Worm (Caenorhabditis elegans): ENCODE data around the gene fbxb-114.

fbxb-114 gene

ce11 chrX:16931255-16932023 lies 9.8 kb downstream of the fbxb-114 start:
- TF ChIP-seq dpff-1 (tag; optimal IDR thresholded peaks at IDR 0.05) (no peak), ztf-3 (GFP tag; optimal IDR thresholded peaks at IDR 0.05) (peak; percentile 7), ztf-25 (GFP tag; IDR thresholded peaks at IDR 0.05) (no peak), nhr-80 (tag; optimal IDR thresholded peaks at IDR 0.05) (no peak), F39B2.1 (GFP tag; IDR thresholded peaks at IDR 0.05) (peak; percentile 58; the same call in 1 of the 2 replicates), attf-5 (GFP tag; optimal IDR thresholded peaks at IDR 0.05) (no peak), pha-4 (tag; optimal IDR thresholded peaks at IDR 0.05) (peak; percentile 30), ceh-91 (GFP tag; IDR thresholded peaks at IDR 0.05) (no peak), aptf-2 (GFP tag; conservative IDR thresholded peaks at IDR 0.05) (peak; percentile 85), unc-62 (GFP tag; optimal IDR thresholded peaks at IDR 0.05) (no peak), chd-7 (tag; optimal IDR thresholded peaks at IDR 0.05) (peak; percentile 37), F33H1.4 (GFP tag; IDR thresholded peaks at IDR 0.05) (peak; percentile 5; the same call in 1 of the 2 replicates), dpl-1 (GFP tag; optimal IDR thresholded peaks at IDR 0.05) (no peak), F57A8.1 (GFP tag; optimal IDR thresholded peaks at IDR 0.05) (no peak), somi-1 (GFP tag; optimal IDR thresholded peaks at IDR 0.05) (peak; percentile 48), F37B4.10 (GFP tag; IDR thresholded peaks at IDR 0.05) (no peak), madf-6 (GFP tag; IDR thresholded peaks at IDR 0.05) (peak; percentile 44; the same call in 1 of the 2 replicates), tbp1 (GFP tag; optimal IDR thresholded peaks at IDR 0.05) (peak; percentile 44), attf-6 (GFP tag; IDR thresholded peaks at IDR 0.05) (peak; percentile 19; the same call in 1 of the 2 replicates), repo-1 (tag; optimal IDR thresholded peaks at IDR 0.05) (peak; percentile 16), K12H6.12 (tag; optimal IDR thresholded peaks at IDR 0.05) (no peak), lin-40 (tag; optimal IDR thresholded peaks at IDR 0.05) (no peak), him-1 (tag; optimal IDR thresholded peaks at IDR 0.05) (no peak), efl-1 (GFP tag; optimal IDR thresholded peaks at IDR 0.05) (no peak), lir-1 (GFP tag; conservative IDR thresholded peaks at IDR 0.05) (0 out of 2 replicates have a peak, but pooled peaks have one; percentile 7), madf-8 (GFP tag; conservative IDR thresholded peaks at IDR 0.05) (no peak), ceh-40 (GFP tag; IDR thresholded peaks at IDR 0.05) (peak; percentile 77), F57C9.4 (tag; optimal IDR thresholded peaks at IDR 0.05) (no peak), tbx-9 (tag; optimal IDR thresholded peaks at IDR 0.05; ENCODE audit: borderline replicate concordance) (no peak), lin-26 (GFP tag; IDR thresholded peaks at IDR 0.05) (peak; percentile 65), nhr-90 (tag; optimal IDR thresholded peaks at IDR 0.05) (no peak), F49E8.2 (tag; optimal IDR thresholded peaks at IDR 0.05; ENCODE audit: insufficient read depth) (no peak), F55B11.4 (tag; optimal IDR thresholded peaks at IDR 0.05; ENCODE audit: borderline replicate concordance, insufficient read depth) (no peak), D2030.7 (GFP tag; IDR thresholded peaks at IDR 0.05) (no peak), F52B5.7 (tag; optimal IDR thresholded peaks at IDR 0.05) (peak; percentile 75), athp-1 (tag; optimal IDR thresholded peaks at IDR 0.05) (peak; percentile 62), zim-3 (tag; optimal IDR thresholded peaks at IDR 0.05) (peak; percentile 70), T07F8.4 (tag; optimal IDR thresholded peaks at IDR 0.05) (no peak), nhr-120 (GFP tag; IDR thresholded peaks at IDR 0.05) (peak; percentile 88; the same call in 1 of the 2 replicates), C06A6.2 (GFP tag; conservative IDR thresholded peaks at IDR 0.05) (peak; percentile 60; the same call in 1 of the 2 replicates), zfh-2 (GFP tag; conservative IDR thresholded peaks at IDR 0.05) (no peak), mel-28 (tag; optimal IDR thresholded peaks at IDR 0.05; ENCODE audit: borderline replicate concordance) (no peak), lag-1 (GFP tag; IDR thresholded peaks at IDR 0.05) (no peak), C17E4.6 (GFP tag; IDR thresholded peaks at IDR 0.05) (0 out of 2 replicates have a peak, but pooled peaks have one; percentile 28), ccch-3 (GFP tag; optimal IDR thresholded peaks at IDR 0.05) (no peak), F10E7.11 (tag; optimal IDR thresholded peaks at IDR 0.05) (peak; percentile 53), K11D2.4 (GFP tag; IDR thresholded peaks at IDR 0.05) (peak; percentile 81)

Data from whole organism, young adult.